Fruit fly (Drosophila melanogaster) Kc167 (cell line): Measurements from ENCODE around the gene unc79.

Experiments
- Myc ChIP-seq: fragments of >200 bp; optimal IDR thresholded peaks from 2 replicates; lab custom pipeline; 2017; ENCODE audit warnings: missing external identifiers
- Sin3A ChIP-seq: fragments of >200 bp; optimal IDR thresholded peaks from 2 replicates; lab custom pipeline; 2018; ENCODE audit warnings: missing external identifiers
- h ChIP-seq: fragments of >200 bp; optimal IDR thresholded peaks from 3 replicates; lab custom pipeline; 2018; ENCODE audit warnings: missing external identifiers
- insv ChIP-seq: fragments of >200 bp; optimal IDR thresholded peaks from 3 replicates; lab custom pipeline; 2018; ENCODE audit warnings: missing external identifiers
- psq ChIP-seq: fragments of >200 bp; optimal IDR thresholded peaks from 2 replicates; lab custom pipeline; 2017; ENCODE audit warnings: missing external identifiers
- ttk ChIP-seq: sonication (Bioruptor generic); optimal IDR thresholded peaks from 2 replicates; lab custom pipeline; 2017; ENCODE audit warnings: missing external identifiers

dm6 chr3R:19211778-19212177 lies 34.2 kb downstream of the unc79 start, which contains the start of gene cry:
- TF ChIP-seq ttk (lab: Kevin White, UChicago) (no peak), Myc (no peak), insv (no peak), psq (lab: Kevin White, UChicago) (no peak), Sin3A (lab: Kevin White, UChicago) (no peak), h (no peak)
